Fruit fly (Drosophila melanogaster) whole organism, adult: ENCODE data around the gene Cpr64Aa.

Experiments used
- CG11617 ChIP-seq: fragments of 200-800 bp; sonication (Bioruptor generic); optimal IDR thresholded peaks from 2 replicates; lab custom pipeline; 2017; ENCODE audit warnings: mild to moderate bottlenecking, missing biosample characterization, missing genetic modification reagents, missing genetic modification characterization
- CG12768 ChIP-seq: fragments of 200-800 bp; sonication (Bioruptor generic); optimal IDR thresholded peaks from 2 replicates; lab custom pipeline; 2017; ENCODE audit warnings: missing biosample characterization, missing genetic modification characterization, mild to moderate bottlenecking, moderate library complexity, missing genetic modification reagents
- CG14711 ChIP-seq: fragments of 200-800 bp; sonication (Bioruptor generic); optimal IDR thresholded peaks from 2 replicates; lab custom pipeline; 2018; ENCODE audit warnings: missing biosample characterization, mild to moderate bottlenecking, missing genetic modification characterization, moderate library complexity
- CG1620 ChIP-seq: fragments of 200-800 bp; sonication (Bioruptor generic); optimal IDR thresholded peaks from 2 replicates; lab custom pipeline; 2016; ENCODE audit warnings: missing biosample characterization, missing genetic modification characterization
- CG33017 ChIP-seq: fragments of 200-800 bp; sonication (Bioruptor generic); optimal IDR thresholded peaks from 2 replicates; lab custom pipeline; 2018; ENCODE audit warnings: missing biosample characterization, mild to moderate bottlenecking, missing genetic modification characterization, moderate library complexity
- CG5204 ChIP-seq: fragments of 200-800 bp; sonication (Bioruptor generic); optimal IDR thresholded peaks from 2 replicates; lab custom pipeline; 2016; ENCODE audit warnings: missing biosample characterization, missing genetic modification characterization
- CG7045 ChIP-seq: fragments of 200-800 bp; sonication (Bioruptor generic); optimal IDR thresholded peaks from 2 replicates; lab custom pipeline; 2017; ENCODE audit warnings: missing biosample characterization, mild to moderate bottlenecking, missing genetic modification characterization
- CG7101 ChIP-seq: fragments of 200-800 bp; sonication (Bioruptor generic); optimal IDR thresholded peaks from 2 replicates; lab custom pipeline; 2018; ENCODE audit warnings: missing biosample characterization, mild to moderate bottlenecking, missing genetic modification characterization, moderate library complexity
- Clk ChIP-seq: fragments of 200-800 bp; sonication (Bioruptor generic); optimal IDR thresholded peaks from 2 replicates; lab custom pipeline; 2017; ENCODE audit warnings: missing biosample characterization, missing genetic modification characterization
- Crg-1 ChIP-seq: fragments of 200-800 bp; sonication (Bioruptor generic); optimal IDR thresholded peaks from 2 replicates; lab custom pipeline; 2016; ENCODE audit warnings: missing biosample characterization, missing genetic modification characterization
- Hr96 ChIP-seq: fragments of 200-800 bp; sonication (Bioruptor generic); optimal IDR thresholded peaks from 2 replicates; lab custom pipeline; 2016; ENCODE audit warnings: missing biosample characterization, missing genetic modification characterization
- Mnt ChIP-seq: fragments of 200-800 bp; sonication (Bioruptor generic); optimal IDR thresholded peaks from 2 replicates; lab custom pipeline; 2016; ENCODE audit warnings: missing biosample characterization, mild to moderate bottlenecking, missing genetic modification characterization
- bab1 ChIP-seq: fragments of 200-800 bp; sonication (Bioruptor generic); optimal IDR thresholded peaks from 3 replicates; lab custom pipeline; 2019; ENCODE audit warnings: missing biosample characterization, mild to moderate bottlenecking, missing genetic modification characterization, moderate library complexity
- cic ChIP-seq: fragments of 200-800 bp; sonication (Bioruptor generic); optimal IDR thresholded peaks from 2 replicates; lab custom pipeline; 2017; ENCODE audit warnings: missing biosample characterization, mild to moderate bottlenecking, missing genetic modification characterization, moderate library complexity
- cnc ChIP-seq, 2 experiments: fragments of >200 bp; optimal IDR thresholded peaks; 2 replicates each; lab custom pipeline; 2017
- kay ChIP-seq: fragments of 200-800 bp; sonication (Bioruptor generic); peaks from one replicate; lab custom pipeline; 2016; ENCODE audit warnings: missing biosample characterization, missing genetic modification characterization, borderline replicate concordance
- ovo ChIP-seq: fragments of 200-800 bp; sonication (Bioruptor generic); optimal IDR thresholded peaks from 2 replicates; lab custom pipeline; 2016; ENCODE audit warnings: missing biosample characterization, missing genetic modification characterization
- pad ChIP-seq: fragments of 200-800 bp; sonication (Bioruptor generic); optimal IDR thresholded peaks from 3 replicates; lab custom pipeline; 2017; ENCODE audit warnings: missing biosample characterization, missing genetic modification characterization, mild to moderate bottlenecking, moderate library complexity, missing genetic modification reagents
- tj ChIP-seq: fragments of 200-800 bp; sonication (Bioruptor generic); optimal IDR thresholded peaks from 3 replicates; lab custom pipeline; 2017; ENCODE audit warnings: missing biosample characterization, mild to moderate bottlenecking, missing genetic modification characterization, moderate library complexity
- toe ChIP-seq: fragments of 200-800 bp; sonication (Bioruptor generic); optimal IDR thresholded peaks from 2 replicates; lab custom pipeline; 2016; ENCODE audit warnings: missing biosample characterization, missing genetic modification characterization

The Cpr64Aa gene

dm6 chr3L:4220679-4221078 lies 11.7 kb upstream of the Cpr64Aa start:
- no peak for TF ChIP-seq CG7045 (GFP tag; lab: Kevin White, UChicago)
- TF ChIP-seq tj (GFP tag; lab: Kevin White, UChicago) = peak; percentile 71

- TF ChIP-seq CG14711 (tag; lab: Kevin White, UChicago) = no peak
- TF ChIP-seq CG11617 = no peak
- peak in 1 of 2 experiments; percentile 47 for TF ChIP-seq cnc (optimal IDR thresholded peaks at IDR 0.05; lab: Kevin White, UChicago)
- TF ChIP-seq CG12768 = peak; percentile 23
- TF ChIP-seq kay (GFP tag; lab: Kevin White, UChicago) = peak; percentile 73
- TF ChIP-seq Crg-1 (GFP tag; lab: Kevin White, UChicago) = no peak
- TF ChIP-seq CG33017 (tag; lab: Kevin White, UChicago) = peak; percentile 8
- TF ChIP-seq cic (GFP tag; lab: Kevin White, UChicago) = peak; percentile 59
- no peak for TF ChIP-seq tj (GFP tag; lab: Kevin White, UChicago)
Observed at dm6 chr3L:4219291-4220228, 10.6 kb upstream of the Cpr64Aa start.

- TF ChIP-seq CG1620 = no peak
- no peak for TF ChIP-seq Crg-1 (GFP tag; lab: Kevin White, UChicago)
- no peak for TF ChIP-seq kay (GFP tag; lab: Kevin White, UChicago)
- no peak for TF ChIP-seq bab1 (GFP tag; lab: Kevin White, UChicago)
- TF ChIP-seq cic (GFP tag; lab: Kevin White, UChicago) = no peak
- no peak for TF ChIP-seq ovo (GFP tag; lab: Kevin White, UChicago)
- no peak for TF ChIP-seq cnc (optimal IDR thresholded peaks at IDR 0.05; lab: Kevin White, UChicago)
- TF ChIP-seq CG11617 = no peak
- TF ChIP-seq tj (GFP tag; lab: Kevin White, UChicago) = no peak
- no peak for TF ChIP-seq toe (GFP tag; lab: Kevin White, UChicago)
- TF ChIP-seq CG5204 = no peak
- no peak for TF ChIP-seq CG7045 (GFP tag; lab: Kevin White, UChicago)
- TF ChIP-seq Mnt = no peak
- no peak for TF ChIP-seq pad (GFP tag; lab: Kevin White, UChicago)
- TF ChIP-seq Clk (GFP tag; lab: Kevin White, UChicago) = no peak
- no peak for TF ChIP-seq CG33017 (tag; lab: Kevin White, UChicago)
- TF ChIP-seq CG14711 (tag; lab: Kevin White, UChicago) = no peak
- no peak for TF ChIP-seq CG12768
Observed at dm6 chr3L:4215079-4215478, 6.1 kb upstream of the Cpr64Aa start, which contains the start of gene Cpr64Ad. Cpr64Ad (plus strand) TSS chr3L:4215379.

dm6 chr3L:4212815-4213214 lies 3.8 kb upstream of the Cpr64Aa start, which contains the start of gene Cpr64Ac:
Cpr64Ac (minus strand) TSS chr3L:4212915.
- no peak for TF ChIP-seq CG14711 (tag; lab: Kevin White, UChicago)
- TF ChIP-seq CG11617 = no peak
- no peak for TF ChIP-seq Clk (GFP tag; lab: Kevin White, UChicago)

dm6 chr3L:4211440-4211839 lies 2.5 kb upstream of the Cpr64Aa start, which contains the start of gene Cpr64Ab:
Cpr64Ab (minus strand) TSS chr3L:4211540.
- TF ChIP-seq CG12768 (no peak), bab1 (GFP tag; lab: Kevin White, UChicago) (no peak), CG1620 (no peak), CG5204 (no peak), CG33017 (tag; lab: Kevin White, UChicago) (no peak), CG7101 (tag; lab: Kevin White, UChicago) (no peak), ovo (GFP tag; lab: Kevin White, UChicago) (no peak), toe (GFP tag; lab: Kevin White, UChicago) (no peak), CG11617 (no peak), Hr96 (GFP tag; lab: Kevin White, UChicago) (no peak), Crg-1 (GFP tag; lab: Kevin White, UChicago) (no peak), CG14711 (tag; lab: Kevin White, UChicago) (no peak), Clk (GFP tag; lab: Kevin White, UChicago) (no peak), pad (GFP tag; lab: Kevin White, UChicago) (no peak), kay (GFP tag; lab: Kevin White, UChicago) (no peak), tj (GFP tag; lab: Kevin White, UChicago) (no peak), cic (GFP tag; lab: Kevin White, UChicago) (no peak), CG7045 (GFP tag; lab: Kevin White, UChicago) (no peak), Mnt (no peak), cnc (optimal IDR thresholded peaks at IDR 0.05; lab: Kevin White, UChicago) (no peak)

dm6 chr3L:4209731-4210130 lies 753 bp upstream of the Cpr64Aa start:
- TF ChIP-seq kay (GFP tag; lab: Kevin White, UChicago) (no peak), CG7101 (tag; lab: Kevin White, UChicago) (no peak)

- TF ChIP-seq CG1620 = no peak
- TF ChIP-seq ovo (GFP tag; lab: Kevin White, UChicago) = no peak
- TF ChIP-seq tj (GFP tag; lab: Kevin White, UChicago) = no peak
- TF ChIP-seq CG14711 (tag; lab: Kevin White, UChicago) = no peak
- no peak for TF ChIP-seq cic (GFP tag; lab: Kevin White, UChicago)
- TF ChIP-seq Clk (GFP tag; lab: Kevin White, UChicago) = no peak
- TF ChIP-seq CG11617 = no peak
- TF ChIP-seq kay (GFP tag; lab: Kevin White, UChicago) = no peak
- TF ChIP-seq CG7101 (tag; lab: Kevin White, UChicago) = no peak
- no peak for TF ChIP-seq toe (GFP tag; lab: Kevin White, UChicago)
- no peak for TF ChIP-seq Hr96 (GFP tag; lab: Kevin White, UChicago)
- TF ChIP-seq CG5204 = no peak
- TF ChIP-seq Crg-1 (GFP tag; lab: Kevin White, UChicago) = no peak
- no peak for TF ChIP-seq CG12768
- TF ChIP-seq cnc (optimal IDR thresholded peaks at IDR 0.05; lab: Kevin White, UChicago) = no peak
- TF ChIP-seq pad (GFP tag; lab: Kevin White, UChicago) = no peak
- TF ChIP-seq CG33017 (tag; lab: Kevin White, UChicago) = no peak
- no peak for TF ChIP-seq Mnt
- no peak for TF ChIP-seq bab1 (GFP tag; lab: Kevin White, UChicago)
Observed at dm6 chr3L:4204867-4205266, 4.1 kb downstream of the Cpr64Aa start.
